Worm (Caenorhabditis elegans): Measurements from ENCODE around the gene C07G1.15.

The C07G1.15 gene

ce11 chrIV:8210300-8210699 is 40.5 kb downstream of the C07G1.15 start, which contains the start of gene C07G1.6:
C07G1.6 (minus strand) TSS chrIV:8210400.
- TF ChIP-seq sptf-1 (tag; optimal IDR thresholded peaks at IDR 0.05), result no peak
- TF ChIP-seq nhr-76 (tag; optimal IDR thresholded peaks at IDR 0.05), result no peak
- no peak for TF ChIP-seq mls-2 (tag; optimal IDR thresholded peaks at IDR 0.05)
- no peak for TF ChIP-seq nhr-28 (tag; optimal IDR thresholded peaks at IDR 0.05)
- no peak for TF ChIP-seq unc-39 (tag; optimal IDR thresholded peaks at IDR 0.05)

ce11 chrIV:8211747-8212146 is 42.0 kb downstream of the C07G1.15 start, which contains the start of gene C07G1.7:
C07G1.7 (minus strand) TSS chrIV:8211847.
- TF ChIP-seq blmp-1 (tag; optimal IDR thresholded peaks at IDR 0.05), result no peak
- no peak for TF ChIP-seq pha-4 (tag; optimal IDR thresholded peaks at IDR 0.05)
- TF ChIP-seq zip-8 (tag; optimal IDR thresholded peaks at IDR 0.05), result peak; percentile 66
- TF ChIP-seq drap-1 (GFP tag; optimal IDR thresholded peaks at IDR 0.05), result no peak
- no peak for TF ChIP-seq mep-1 (tag; optimal IDR thresholded peaks at IDR 0.05)
